Worm (Caenorhabditis elegans) whole organism, L1 larva: ENCODE data around the gene T26G10.1.
A peak's percentile ranks its signal among the peaks of the same experiment; 100 is the strongest.
"Not testable (repeated sequence)": the region's sequence is repeated elsewhere in the genome, so short reads cannot be mapped to it uniquely, and the experiment has no call there.

Source experiments
- C04F5.9 ChIP-seq: sonication (generic microtip); optimal IDR thresholded peaks from 2 replicates; lab custom pipeline; 2016; ENCODE audit warnings: missing genetic modification characterization, missing compliant biosample characterization
- C16A3.4 ChIP-seq: fragments of 150-350 bp; optimal IDR thresholded peaks from 2 replicates; lab custom pipeline; 2014; ENCODE audit warnings: missing biosample characterization, missing genetic modification characterization
- ceh-88 ChIP-seq: fragments of 200-800 bp; sonication (Bioruptor generic); IDR thresholded peaks from 2 replicates; pipeline ENCODE4 v1.3.6; 2022; ENCODE audit warnings: missing genetic modification characterization, missing compliant biosample characterization
- ceh-90 ChIP-seq: sonication (generic microtip); optimal IDR thresholded peaks from 2 replicates; lab custom pipeline; 2016; ENCODE audit warnings: missing genetic modification characterization, missing compliant biosample characterization
- ces-1 ChIP-seq: fragments of 150-350 bp; optimal IDR thresholded peaks from 2 replicates; lab custom pipeline; 2014; ENCODE audit warnings: missing biosample characterization, missing genetic modification reagents, missing genetic modification characterization
- dpl-1 ChIP-seq, 3 experiments: fragments of 150-350 bp in 2 of 3; sonication (generic microtip) in 1 of 3; optimal IDR thresholded peaks; 2 replicates each; lab custom pipeline; 2014 to 2017; ENCODE audit warnings: missing biosample characterization in 3 of 3, missing genetic modification characterization in 3 of 3, missing genetic modification reagents in 3 of 3
- efl-1 ChIP-seq, 4 experiments: fragments of 150-350 bp; optimal IDR thresholded peaks in 3 of 4; peaks in 1 of 4; 1 replicate in 1 of 4; 2 replicates in 3 of 4; lab custom pipeline; 2014; ENCODE audit warnings: missing biosample characterization in 2 of 4, missing genetic modification characterization in 2 of 4, missing genetic modification reagents in 2 of 4
- efl-3 ChIP-seq: fragments of 200-800 bp; sonication (Bioruptor generic); optimal IDR thresholded peaks from 2 replicates; lab custom pipeline; 2018; ENCODE audit warnings: mild to moderate bottlenecking, missing genetic modification characterization, missing compliant biosample characterization
- elt-2 ChIP-seq: sonication (generic microtip); optimal IDR thresholded peaks from 2 replicates; lab custom pipeline; 2016; ENCODE audit warnings: missing genetic modification characterization, mild to moderate bottlenecking, inconsistent platforms, missing compliant biosample characterization, missing genetic modification reagents
- elt-3 ChIP-seq, 6 experiments: fragments of 150-350 bp in 1 of 6; sonication (generic microtip); optimal IDR thresholded peaks; 2 replicates each; lab custom pipeline; 2017 to 2018; ENCODE audit warnings: missing biosample characterization in 6 of 6, missing genetic modification characterization in 6 of 6, inconsistent platforms in 1 of 6
- fkh-10 ChIP-seq: sonication (generic microtip); optimal IDR thresholded peaks from 2 replicates; lab custom pipeline; 2017; ENCODE audit warnings: missing biosample characterization, missing genetic modification reagents, missing genetic modification characterization
- fkh-8 ChIP-seq: sonication (generic microtip); optimal IDR thresholded peaks from 2 replicates; lab custom pipeline; 2016; ENCODE audit warnings: mild to moderate bottlenecking, missing genetic modification characterization, missing compliant biosample characterization
- grh-1 ChIP-seq: fragments of 200-800 bp; sonication (Bioruptor generic); IDR thresholded peaks from 2 replicates; pipeline ENCODE4 v1.3.6; 2022; ENCODE audit warnings: missing genetic modification reagents, missing genetic modification characterization, missing compliant biosample characterization
- hlh-4 ChIP-seq: sonication (generic microtip); optimal IDR thresholded peaks from 2 replicates; lab custom pipeline; 2016; ENCODE audit warnings: mild to moderate bottlenecking, missing genetic modification characterization, missing compliant biosample characterization
- irx-1 ChIP-seq: sonication (generic microtip); optimal IDR thresholded peaks from 2 replicates; lab custom pipeline; 2016; ENCODE audit warnings: missing genetic modification characterization, missing compliant biosample characterization
- isw-1 ChIP-seq: fragments of 200-800 bp; sonication (Bioruptor generic); IDR thresholded peaks from 2 replicates; pipeline ENCODE4 v1.3.6; 2022; ENCODE audit warnings: missing genetic modification characterization, missing compliant biosample characterization
- lin-14 ChIP-seq: fragments of 200-800 bp; sonication (Bioruptor generic); optimal IDR thresholded peaks from 2 replicates; lab custom pipeline; 2018; ENCODE audit warnings: mild to moderate bottlenecking, missing genetic modification characterization, moderate library complexity, missing compliant biosample characterization
- lin-15B ChIP-seq: fragments of 150-350 bp; sonication (generic microtip); optimal IDR thresholded peaks from 3 replicates; lab custom pipeline; 2014; ENCODE audit warnings: missing biosample characterization, missing genetic modification characterization
- lin-35 ChIP-seq, 2 experiments: fragments of 150-350 bp; optimal IDR thresholded peaks; 2 replicates each; lab custom pipeline; 2014; ENCODE audit warnings: missing biosample characterization in 2 of 2, missing genetic modification characterization in 2 of 2, missing genetic modification reagents in 2 of 2
- lir-3 ChIP-seq: sonication (generic microtip); optimal IDR thresholded peaks from 2 replicates; lab custom pipeline; 2016; ENCODE audit warnings: mild to moderate bottlenecking, missing genetic modification characterization, moderate library complexity, missing compliant biosample characterization; ENCODE audit not compliant: poor library complexity
- mab-9 ChIP-seq: fragments of 200-800 bp; sonication (Bioruptor generic); IDR thresholded peaks from 2 replicates; pipeline ENCODE4 v1.3.6; 2022; ENCODE audit warnings: missing genetic modification reagents, missing genetic modification characterization, missing compliant biosample characterization
- mef-2 ChIP-seq: fragments of 150-350 bp; optimal IDR thresholded peaks from 2 replicates; lab custom pipeline; 2014; ENCODE audit warnings: missing biosample characterization, missing genetic modification characterization
- nhr-19 ChIP-seq: fragments of 200-800 bp; sonication (Bioruptor generic); conservative IDR thresholded peaks from 2 replicates; pipeline ENCODE4 v1.3.6; 2022; ENCODE audit warnings: missing genetic modification characterization, missing compliant biosample characterization
- nhr-20 ChIP-seq: sonication (generic microtip); optimal IDR thresholded peaks from 2 replicates; lab custom pipeline; 2016; ENCODE audit warnings: mild to moderate bottlenecking, missing genetic modification characterization, missing compliant biosample characterization
- nhr-237 ChIP-seq: fragments of 150-350 bp; optimal IDR thresholded peaks from 2 replicates; lab custom pipeline; 2014; ENCODE audit warnings: missing biosample characterization, missing genetic modification characterization
- nhr-47 ChIP-seq: sonication (generic microtip); optimal IDR thresholded peaks from 2 replicates; lab custom pipeline; 2016; ENCODE audit warnings: mild to moderate bottlenecking, missing genetic modification characterization, moderate library complexity, missing compliant biosample characterization
- nhr-71 ChIP-seq: sonication (generic microtip); optimal IDR thresholded peaks from 2 replicates; lab custom pipeline; 2016; ENCODE audit warnings: mild to moderate bottlenecking, missing genetic modification characterization, moderate library complexity, missing compliant biosample characterization
- nhr-76 ChIP-seq: sonication (generic microtip); optimal IDR thresholded peaks from 2 replicates; lab custom pipeline; 2017; ENCODE audit warnings: missing biosample characterization, missing genetic modification characterization
- nhr-77 ChIP-seq: fragments of 150-350 bp; optimal IDR thresholded peaks from 2 replicates; lab custom pipeline; 2014; ENCODE audit warnings: missing biosample characterization, missing genetic modification characterization
- nhr-85 ChIP-seq: sonication (generic microtip); peaks from one replicate; lab custom pipeline; 2016; ENCODE audit warnings: missing genetic modification characterization, inconsistent platforms, missing compliant biosample characterization
- pag-3 ChIP-seq: sonication (generic microtip); optimal IDR thresholded peaks from 2 replicates; lab custom pipeline; 2017; ENCODE audit warnings: missing genetic modification characterization, mild to moderate bottlenecking, missing compliant biosample characterization, antibody characterized with exemption, borderline replicate concordance; ENCODE audit not compliant: insufficient read depth
- pqm-1 ChIP-seq: sonication (generic microtip); optimal IDR thresholded peaks from 3 replicates; lab custom pipeline; 2017; ENCODE audit warnings: missing biosample characterization, missing genetic modification characterization
- rnt-1 ChIP-seq: sonication (generic microtip); optimal IDR thresholded peaks from 2 replicates; lab custom pipeline; 2016; ENCODE audit warnings: mild to moderate bottlenecking, missing genetic modification characterization, moderate library complexity, missing compliant biosample characterization
- skn-1 ChIP-seq: fragments of 150-350 bp; optimal IDR thresholded peaks from 2 replicates; lab custom pipeline; 2014; ENCODE audit warnings: missing biosample characterization, missing genetic modification characterization
- snpc-4 ChIP-seq: fragments of 150-350 bp; optimal IDR thresholded peaks from 2 replicates; lab custom pipeline; 2014; ENCODE audit warnings: missing biosample characterization, missing genetic modification characterization
- snu-23 ChIP-seq: sonication (generic microtip); optimal IDR thresholded peaks from 2 replicates; lab custom pipeline; 2016; ENCODE audit warnings: missing genetic modification characterization, missing compliant biosample characterization
- sup-37 ChIP-seq: fragments of 200-800 bp; sonication (Bioruptor generic); optimal IDR thresholded peaks from 2 replicates; lab custom pipeline; 2018; ENCODE audit warnings: mild to moderate bottlenecking, missing genetic modification characterization, missing compliant biosample characterization
- unc-130 ChIP-seq: fragments of 150-350 bp; optimal IDR thresholded peaks from 2 replicates; lab custom pipeline; 2017; ENCODE audit warnings: missing biosample characterization, missing genetic modification characterization, inconsistent platforms
- unc-86 ChIP-seq: sonication (generic microtip); optimal IDR thresholded peaks from 2 replicates; lab custom pipeline; 2016; ENCODE audit warnings: missing genetic modification characterization, missing compliant biosample characterization
- unc-98 ChIP-seq: fragments of 200-800 bp; sonication (Bioruptor generic); IDR thresholded peaks from 2 replicates; pipeline ENCODE4 v1.3.6; 2022; ENCODE audit warnings: missing genetic modification characterization, missing compliant biosample characterization
- vab-15 ChIP-seq: sonication (generic microtip); optimal IDR thresholded peaks from 2 replicates; lab custom pipeline; 2017; ENCODE audit warnings: missing genotype, mild to moderate bottlenecking, missing genetic modification characterization, missing compliant biosample characterization

T26G10.1 gene

DNA sequence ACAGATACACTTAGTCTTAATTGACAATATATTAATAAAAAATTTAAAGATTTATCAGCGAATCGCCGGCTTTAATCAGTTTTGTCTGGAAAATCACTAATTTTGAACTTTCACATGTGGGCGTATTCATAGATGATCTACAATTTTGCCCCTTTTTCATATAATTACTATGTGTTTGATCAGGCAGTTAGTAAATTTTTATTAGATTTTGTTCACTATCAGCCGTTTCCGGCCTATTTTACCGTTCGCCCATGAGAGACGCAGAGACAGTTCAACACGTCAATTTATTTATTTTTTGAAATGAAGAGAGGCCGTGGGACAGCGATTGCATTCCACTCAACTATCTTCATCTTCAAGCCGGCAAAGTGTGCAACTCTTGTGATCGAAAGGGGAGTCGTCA, 13.8 kb upstream of the T26G10.1 start, which contains the start of gene T26G10.4:
TSS of gene T26G10.4 (plus strand) at position 301 of the 400 bp plus-strand sequence.
- not testable (repeated sequence) for TF ChIP-seq dpl-1 (GFP tag; optimal IDR thresholded peaks at IDR 0.05; lab: Kevin White, UChicago); C04F5.9 (tag; lab: Kevin White, UChicago); ces-1 (GFP tag; lab: Kevin White, UChicago)
- TF ChIP-seq, all 84 proteins: peak for 0; not testable (repeated sequence) for 84

DNA sequence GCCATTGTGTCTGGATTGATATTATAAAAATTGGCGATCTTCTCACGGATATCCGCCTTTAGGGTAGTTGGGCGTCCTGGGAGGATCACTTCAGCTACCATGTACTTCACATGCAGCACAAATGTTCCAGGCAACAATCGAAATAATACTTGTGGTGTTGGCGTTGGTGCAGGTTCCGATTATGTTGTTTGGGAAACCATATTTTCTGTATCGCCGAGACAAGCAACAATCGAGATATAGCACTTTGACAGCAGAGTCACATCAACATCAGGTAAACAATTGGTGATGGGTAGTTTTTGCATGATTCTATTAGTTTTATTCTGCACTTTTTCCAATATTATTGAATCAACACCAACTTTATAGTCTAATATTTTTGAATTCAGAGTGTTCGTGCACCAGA, 6.9 kb upstream of the T26G10.1 start, which contains the start of gene T26G10.3:
TSS of gene T26G10.3 (minus strand) at position 101 of the 400 bp plus-strand sequence.
- TF ChIP-seq efl-1 (optimal IDR thresholded peaks at IDR 0.05; lab: Kevin White, UChicago) (no peak), efl-1 (GFP tag; optimal IDR thresholded peaks at IDR 0.05 in 1 of 2; lab: Kevin White, UChicago) (peak in 1 of 2 experiments; percentile 14), mab-9 (GFP tag; lab: Robert Waterston, UW) (no peak), unc-86 (tag; lab: Kevin White, UChicago) (no peak)

- TF ChIP-seq grh-1 (peak; percentile 54; the same call in 1 of the 2 replicates), snu-23 (peak; percentile 12), nhr-47 (tag; lab: Kevin White, UChicago) (peak; percentile 35), isw-1 (GFP tag; lab: Robert Waterston, UW) (peak; percentile 49), efl-1 (optimal IDR thresholded peaks at IDR 0.05; lab: Kevin White, UChicago) (peak; percentile 21 to 50), efl-1 (GFP tag; optimal IDR thresholded peaks at IDR 0.05 in 1 of 2; lab: Kevin White, UChicago) (peak; percentile 30 to 54), nhr-71 (tag; lab: Kevin White, UChicago) (peak; percentile 40), rnt-1 (tag; lab: Kevin White, UChicago) (peak; percentile 33), lin-35 (GFP tag; optimal IDR thresholded peaks at IDR 0.05; lab: Kevin White, UChicago) (peak in 1 of 2 experiments; percentile 43), lin-14 (peak; percentile 29), lin-15B (peak; percentile 61), nhr-19 (peak; percentile 64), dpl-1 (GFP tag; optimal IDR thresholded peaks at IDR 0.05; lab: Kevin White, UChicago) (peak in 2 of 3 experiments; percentile 19 to 26), nhr-20 (tag; lab: Kevin White, UChicago) (peak; percentile 30), snpc-4 (peak; percentile 95)
These were observed 1.9 kb upstream of the T26G10.1 start for ce11 chrIII:9408304-9408703.

DNA sequence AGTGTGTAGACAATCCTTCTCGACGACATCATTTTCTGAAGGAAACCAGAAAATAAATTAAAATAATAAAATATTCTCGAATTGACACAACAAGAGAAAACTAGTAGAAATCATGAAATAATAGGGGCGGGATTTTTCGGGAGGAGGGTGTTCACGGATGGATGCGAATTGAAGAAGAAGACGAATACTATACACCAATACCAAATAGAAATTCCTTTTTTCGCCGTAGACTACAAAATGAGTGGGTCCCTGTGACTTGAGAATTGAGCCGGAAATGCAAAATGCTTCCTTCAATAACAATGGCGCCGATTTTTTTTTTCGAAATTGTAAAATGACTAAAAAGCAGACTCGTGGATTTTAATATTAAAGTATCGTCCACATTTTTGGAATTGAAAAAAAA, 5.4 kb downstream of the T26G10.1 start, which contains the start of gene nlp-48:
TSS of gene nlp-48 (minus strand) at position 101 of the 400 bp plus-strand sequence.
- TF ChIP-seq vab-15 (tag; lab: Kevin White, UChicago): no peak
- TF ChIP-seq lin-14: no peak
- no peak for TF ChIP-seq mef-2
- no peak for TF ChIP-seq ceh-88 (GFP tag; lab: Robert Waterston, UW)
- TF ChIP-seq sup-37: no peak
- no peak for TF ChIP-seq nhr-77 (tag; lab: Kevin White, UChicago)
- TF ChIP-seq hlh-4 (tag; lab: Kevin White, UChicago): no peak
- TF ChIP-seq skn-1 (tag; lab: Kevin White, UChicago): no peak
- TF ChIP-seq dpl-1 (GFP tag; optimal IDR thresholded peaks at IDR 0.05; lab: Kevin White, UChicago): no peak
- TF ChIP-seq C16A3.4: no peak
- no peak for TF ChIP-seq nhr-237 (tag; lab: Kevin White, UChicago)
- no peak for TF ChIP-seq fkh-8 (tag; lab: Kevin White, UChicago)

DNA sequence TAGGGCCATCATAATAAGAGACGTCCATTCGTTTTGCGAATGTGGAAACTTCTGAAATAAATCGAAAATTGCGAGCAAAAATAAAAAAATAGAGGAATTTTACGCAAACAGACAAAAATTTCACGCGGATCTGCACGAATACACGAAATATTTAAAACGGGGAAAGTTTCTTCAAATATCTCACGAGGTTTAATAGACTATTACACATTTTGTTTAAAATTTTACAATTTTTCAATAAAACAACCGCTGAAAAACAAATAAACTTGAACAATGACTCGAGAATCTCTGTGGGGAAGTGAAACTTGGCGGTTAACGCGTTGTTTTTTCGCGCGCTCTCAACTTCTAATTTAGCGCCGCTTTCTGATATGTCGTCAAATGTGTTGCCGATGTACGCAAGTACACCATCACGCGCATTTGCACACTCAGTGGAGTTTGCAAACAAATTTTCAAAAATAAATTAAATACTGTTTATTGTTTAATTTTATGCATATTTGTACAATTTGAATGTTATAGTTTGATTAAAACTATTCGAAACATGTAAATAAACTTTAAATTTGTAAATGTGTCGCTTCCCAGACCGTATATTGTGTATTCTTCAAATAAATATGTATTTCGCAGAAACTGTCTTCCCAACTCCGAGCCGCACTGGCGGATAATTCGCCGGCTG, 13.2 kb downstream of the T26G10.1 start, which contains the start of the genes gpr-2 and rgr-1:
TSS of gene gpr-2 (minus strand) at position 51 of the 667 bp plus-strand sequence.
TSS of gene rgr-1 (plus strand) at position 617 of the 667 bp plus-strand sequence.
- TF ChIP-seq unc-130 (tag; lab: Kevin White, UChicago): peak; percentile 61
- TF ChIP-seq elt-2 (tag; lab: Kevin White, UChicago): no peak
- TF ChIP-seq nhr-76 (tag; lab: Kevin White, UChicago): no peak
- no peak for TF ChIP-seq elt-3 (tag; optimal IDR thresholded peaks at IDR 0.05; lab: Kevin White, UChicago)
- TF ChIP-seq lin-14: no peak
- TF ChIP-seq grh-1: no peak
- peak; percentile 4 for TF ChIP-seq irx-1 (tag; lab: Kevin White, UChicago)
- peak; percentile 73 for TF ChIP-seq nhr-85 (tag; lab: Kevin White, UChicago)
- no peak for TF ChIP-seq ceh-90
- TF ChIP-seq unc-98: no peak
- TF ChIP-seq skn-1 (tag; lab: Kevin White, UChicago): no peak
- no peak for TF ChIP-seq pag-3 (tag; lab: Kevin White, UChicago)
- no peak for TF ChIP-seq efl-3
- TF ChIP-seq pqm-1 (tag; lab: Kevin White, UChicago): no peak
- no peak for TF ChIP-seq lir-3 (tag; lab: Kevin White, UChicago)
- TF ChIP-seq C04F5.9 (tag; lab: Kevin White, UChicago): peak; percentile 23
- no peak for TF ChIP-seq fkh-10 (GFP tag; lab: Kevin White, UChicago)
- TF ChIP-seq nhr-19: peak; percentile 49
- peak; percentile 59 to 88 for TF ChIP-seq efl-1 (optimal IDR thresholded peaks at IDR 0.05; lab: Kevin White, UChicago)
- peak; percentile 88 to 99 for TF ChIP-seq efl-1 (GFP tag; optimal IDR thresholded peaks at IDR 0.05 in 1 of 2; lab: Kevin White, UChicago)
